Worm (Caenorhabditis elegans): ENCODE measurements around the gene C35A5.6.
A peak's percentile ranks its signal among the peaks of the same experiment; 100 is the strongest.

The C35A5.6 gene

ce11 chrV:10493150-10493549, 15.8 kb upstream of the C35A5.6 start, which contains the start of gene ugt-33:
Gene ugt-33 (plus strand): TSS chrV:10493409.
- no peak for TF ChIP-seq nhr-25 (tag; optimal IDR thresholded peaks at IDR 0.05; ENCODE audit: borderline replicate concordance, insufficient read depth)
- TF ChIP-seq dve-1 (tag; optimal IDR thresholded peaks at IDR 0.05; ENCODE audit: insufficient read depth) = peak; percentile 62
- TF ChIP-seq php-3 (GFP tag; IDR thresholded peaks at IDR 0.05) = 0 out of 2 replicates have a peak, but pooled peaks have one; percentile 11
- TF ChIP-seq dmd-6 (GFP tag; IDR thresholded peaks at IDR 0.05) = peak; percentile 37; the same call in 1 of the 2 replicates
- TF ChIP-seq nhr-28 (tag; optimal IDR thresholded peaks at IDR 0.05) = peak; percentile 97
- TF ChIP-seq hlh-11 (tag; optimal IDR thresholded peaks at IDR 0.05) = peak; percentile 56
- no peak for TF ChIP-seq daf-16 (GFP tag; optimal IDR thresholded peaks at IDR 0.05)
- peak; percentile 63 for TF ChIP-seq daf-16 (tag; optimal IDR thresholded peaks at IDR 0.05)
- peak; percentile 74 for TF ChIP-seq pqm-1 (tag; optimal IDR thresholded peaks at IDR 0.05)
- TF ChIP-seq nhr-77 (tag; optimal IDR thresholded peaks at IDR 0.05) = peak; percentile 54
- TF ChIP-seq mep-1 (tag; optimal IDR thresholded peaks at IDR 0.05) = no peak
- TF ChIP-seq aha-1 (tag) = peak; percentile 81

DNA sequence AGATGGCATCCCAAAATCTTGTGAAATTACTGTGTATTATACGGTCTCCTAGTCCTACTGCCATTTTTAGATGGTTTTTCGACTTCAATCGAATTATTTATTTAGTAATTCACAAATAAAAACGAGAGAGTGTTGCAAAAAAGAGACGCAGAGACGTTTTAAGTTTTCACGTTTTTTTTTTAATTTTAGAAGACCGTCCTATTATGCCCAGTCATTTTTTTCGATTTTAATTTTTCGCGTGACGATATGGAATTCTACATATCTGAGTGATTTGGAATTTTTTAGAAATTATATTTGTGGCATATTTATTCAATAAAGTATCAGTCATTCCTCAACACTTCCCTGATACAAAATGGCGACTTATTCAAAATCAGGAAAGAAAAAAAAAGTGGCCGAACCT, 12.2 kb upstream of the C35A5.6 start, which contains the start of gene C35A5.4:
Gene C35A5.4, plus strand, starts transcription at position 301 of the 400 bp plus-strand sequence.
- TF ChIP-seq snpc-1.2 (GFP tag; IDR thresholded peaks at IDR 0.05) (no peak), unc-62 (GFP tag; optimal IDR thresholded peaks at IDR 0.05 in 1 of 2) (peak in 1 of 2 experiments; percentile 28), unc-62 (tag; optimal IDR thresholded peaks at IDR 0.05) (no peak)

- TF ChIP-seq nhr-10 (tag; optimal IDR thresholded peaks at IDR 0.05) (no peak), sdz-12 (GFP tag; optimal IDR thresholded peaks at IDR 0.05) (no peak), nhr-48 (tag; optimal IDR thresholded peaks at IDR 0.05) (no peak), T26A8.4 (GFP tag; IDR thresholded peaks at IDR 0.05) (no peak), aha-1 (tag) (no peak), Y105C5A.15 (GFP tag; IDR thresholded peaks at IDR 0.05) (no peak), T20F7.1 (GFP tag; optimal IDR thresholded peaks at IDR 0.05) (no peak), attf-4 (tag; optimal IDR thresholded peaks at IDR 0.05) (no peak), ztf-7 (tag; optimal IDR thresholded peaks at IDR 0.05) (no peak), set-16 (GFP tag; IDR thresholded peaks at IDR 0.05) (no peak), daf-12 (tag; optimal IDR thresholded peaks at IDR 0.05) (no peak), lin-1 (GFP tag; IDR thresholded peaks at IDR 0.05) (no peak), lin-38 (GFP tag; IDR thresholded peaks at IDR 0.05) (no peak), ceh-28 (tag; optimal IDR thresholded peaks at IDR 0.05) (no peak), pha-4 (GFP tag; IDR thresholded peaks at IDR 0.05) (no peak), pha-4 (tag; optimal IDR thresholded peaks at IDR 0.05) (no peak), daf-19 (GFP tag; conservative IDR thresholded peaks at IDR 0.05) (no peak), hif-1 (tag; optimal IDR thresholded peaks at IDR 0.05) (no peak), daf-16 (GFP tag; optimal IDR thresholded peaks at IDR 0.05) (no peak), daf-16 (tag; optimal IDR thresholded peaks at IDR 0.05) (no peak), zfp-3 (GFP tag; conservative IDR thresholded peaks at IDR 0.05) (no peak), D1046.2 (GFP tag; IDR thresholded peaks at IDR 0.05) (no peak)
These were observed 7.6 kb upstream of the C35A5.6 start, which contains the start of gene C35A5.3 for ce11 chrV:10501295-10501694. Gene C35A5.3 (minus strand): TSS chrV:10501395.

DNA sequence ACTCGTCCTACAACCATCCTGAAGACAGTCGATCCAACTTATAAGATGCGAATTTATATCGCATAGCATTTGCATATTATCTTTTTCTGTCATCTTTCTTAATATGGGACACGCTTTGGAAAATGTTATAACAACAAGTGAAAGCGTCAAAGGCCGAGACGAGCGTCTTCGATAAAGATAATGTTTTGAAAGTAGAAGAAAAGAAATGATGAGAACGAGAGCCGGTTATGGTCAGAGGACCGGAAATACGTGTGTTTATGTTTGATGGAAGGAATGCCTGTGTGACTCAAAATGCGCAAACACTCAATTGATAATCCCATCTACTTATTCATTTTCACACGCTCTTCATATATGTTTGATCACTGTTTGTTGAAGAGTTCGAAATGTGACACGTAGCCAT, 5.9 kb upstream of the C35A5.6 start, which contains the start of gene C35A5.11:
Gene C35A5.11, minus strand, starts transcription at position 101 of the 400 bp plus-strand sequence.
- TF ChIP-seq unc-62 (GFP tag; optimal IDR thresholded peaks at IDR 0.05 in 1 of 2) (peak in 1 of 2 experiments; percentile 20), unc-62 (tag; optimal IDR thresholded peaks at IDR 0.05) (no peak), hlh-11 (tag; optimal IDR thresholded peaks at IDR 0.05) (no peak), fos-1 (tag; optimal IDR thresholded peaks at IDR 0.05) (no peak)

DNA sequence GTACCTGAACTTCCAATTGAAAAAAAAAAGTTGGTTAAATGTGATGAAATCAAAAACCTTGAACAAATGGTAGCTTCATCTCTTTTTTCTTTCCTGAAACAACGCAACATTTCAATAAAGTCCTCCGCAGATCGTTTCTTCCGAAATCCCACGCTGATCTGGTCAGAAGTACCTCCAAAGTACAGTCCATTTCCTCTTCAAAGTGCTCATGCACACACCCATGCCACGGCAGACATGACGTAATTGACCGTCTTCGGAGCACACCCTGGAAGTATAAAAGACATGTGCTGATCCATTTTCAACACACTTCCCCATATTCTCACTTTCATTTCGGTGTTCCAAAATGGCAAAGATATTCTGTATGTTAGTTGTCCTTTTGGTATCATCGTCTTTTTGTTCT, 5.0 kb upstream of the C35A5.6 start, which contains the start of gene C35A5.10:
Gene C35A5.10, plus strand, starts transcription at position 301 of the 400 bp plus-strand sequence.
- no peak for TF ChIP-seq nhr-237 (tag; optimal IDR thresholded peaks at IDR 0.05)
- no peak for TF ChIP-seq zip-11 (GFP tag; IDR thresholded peaks at IDR 0.05)
- TF ChIP-seq ceh-62 (tag; optimal IDR thresholded peaks at IDR 0.05) = no peak
- TF ChIP-seq ceh-28 (tag; optimal IDR thresholded peaks at IDR 0.05) = no peak
- no peak for TF ChIP-seq F37D6.2 (tag; optimal IDR thresholded peaks at IDR 0.05)
- TF ChIP-seq skn-1 (tag; optimal IDR thresholded peaks at IDR 0.05) = no peak
- no peak for TF ChIP-seq nhr-28 (tag; optimal IDR thresholded peaks at IDR 0.05)
- TF ChIP-seq daf-8 (GFP tag; IDR thresholded peaks at IDR 0.05) = no peak
- TF ChIP-seq hif-1 (tag; optimal IDR thresholded peaks at IDR 0.05) = no peak
- TF ChIP-seq nhr-11 (tag; optimal IDR thresholded peaks at IDR 0.05) = no peak
